Fruit fly (Drosophila melanogaster): ENCODE measurements around the gene bin.

- TF ChIP-seq CG34367 (tag; optimal IDR thresholded peaks at IDR 0.05) (no peak), CG17806 (tag; optimal IDR thresholded peaks at IDR 0.05) (no peak), CG15710 (tag; optimal IDR thresholded peaks at IDR 0.05) (no peak), CG12605 (GFP tag; IDR thresholded peaks at IDR 0.05) (no peak)
Measured at dm6 chr3L:6999993-7000392, 9.6 kb downstream of the bin start.

All from whole organism, pupa.